Fruit fly (Drosophila melanogaster): ENCODE results near the gene Taf10b.

Gene Taf10b

dm6 chr2L:2751904-2752459 lies 15.7 kb downstream of the Taf10b start, which contains the start of gene Bacc (continued):
- TF ChIP-seq btn (GFP tag; optimal IDR thresholded peaks at IDR 0.05) (peak; percentile 76), Dad (GFP tag; optimal IDR thresholded peaks at IDR 0.05) (peak; percentile 75), Optix (GFP tag; IDR thresholded peaks at IDR 0.05) (no peak), CG8924 (tag; optimal IDR thresholded peaks at IDR 0.05) (peak; percentile 82), Oaz (GFP tag; IDR thresholded peaks at IDR 0.05) (no peak), CG4854 (GFP tag; optimal IDR thresholded peaks at IDR 0.05) (peak; percentile 77), dan (GFP tag; IDR thresholded peaks at IDR 0.05) (no peak), Trl (optimal IDR thresholded peaks at IDR 0.05) (no peak), Trl (GFP tag; optimal IDR thresholded peaks at IDR 0.05) (peak; percentile 86), CG2129 (GFP tag; IDR thresholded peaks at IDR 0.05; ENCODE audit: partially characterized antibody) (no peak), cad (GFP tag; optimal IDR thresholded peaks at IDR 0.05) (no peak), CG31388 (GFP tag; optimal IDR thresholded peaks at IDR 0.05) (peak; percentile 78), fd102C (GFP tag; optimal IDR thresholded peaks at IDR 0.05) (no peak), yki (optimal IDR thresholded peaks at IDR 0.05) (no peak), Ravus (GFP tag; IDR thresholded peaks at IDR 0.05) (no peak), CG8089 (GFP tag; optimal IDR thresholded peaks at IDR 0.05) (peak; percentile 89), Myb (GFP tag; optimal IDR thresholded peaks at IDR 0.05) (peak; percentile 83), Hsf (GFP tag; optimal IDR thresholded peaks at IDR 0.05) (peak; percentile 89), dmrt11E (tag; optimal IDR thresholded peaks at IDR 0.05) (peak; percentile 64), CG32767 (GFP tag; IDR thresholded peaks at IDR 0.05) (no peak), CG11696 (GFP tag; IDR thresholded peaks at IDR 0.05) (no peak), her (GFP tag; optimal IDR thresholded peaks at IDR 0.05) (peak; percentile 88), bigmax (GFP tag; optimal IDR thresholded peaks at IDR 0.05) (no peak), CG30403 (GFP tag; optimal IDR thresholded peaks at IDR 0.05) (peak; percentile 93), CG11085 (GFP tag; IDR thresholded peaks at IDR 0.05) (no peak), sr (GFP tag; IDR thresholded peaks at IDR 0.05) (no peak), CG2116 (GFP tag; optimal IDR thresholded peaks at IDR 0.05) (peak; percentile 33), BtbVII (GFP tag; optimal IDR thresholded peaks at IDR 0.05) (peak; percentile 93), hb (GFP tag; IDR thresholded peaks at IDR 0.05; ENCODE audit: partially characterized antibody) (no peak), usp (GFP tag; optimal IDR thresholded peaks at IDR 0.05) (no peak), sens (GFP tag) (peak; percentile 96), mirr (GFP tag; optimal IDR thresholded peaks at IDR 0.05) (peak; percentile 52), Mes4 (GFP tag; optimal IDR thresholded peaks at IDR 0.05) (peak; percentile 79), CG1647 (GFP tag; optimal IDR thresholded peaks at IDR 0.05) (peak; percentile 72), CG3281 (GFP tag; optimal IDR thresholded peaks at IDR 0.05) (peak; percentile 96), H2.0 (GFP tag; IDR thresholded peaks at IDR 0.05) (no peak), gfzf (GFP tag; optimal IDR thresholded peaks at IDR 0.05) (no peak), HmgZ (tag; optimal IDR thresholded peaks at IDR 0.05) (peak; percentile 62), CG9876 (GFP tag; optimal IDR thresholded peaks at IDR 0.05) (peak; percentile 79), CG14050 (GFP tag; IDR thresholded peaks at IDR 0.05) (no peak), NC2α (GFP tag; optimal IDR thresholded peaks at IDR 0.05) (peak; percentile 73), Spps (tag; optimal IDR thresholded peaks at IDR 0.05) (peak; percentile 48), CG6654 (GFP tag; optimal IDR thresholded peaks at IDR 0.05) (peak; percentile 67), dmrt99B (tag; optimal IDR thresholded peaks at IDR 0.05) (peak; percentile 90), CG3838 (GFP tag; optimal IDR thresholded peaks at IDR 0.05) (peak; percentile 64), CG4328 (GFP tag; optimal IDR thresholded peaks at IDR 0.05) (peak; percentile 83), CG11247 (GFP tag; IDR thresholded peaks at IDR 0.05) (no peak), CG7839 (tag; optimal IDR thresholded peaks at IDR 0.05) (peak; percentile 86), chn (GFP tag; optimal IDR thresholded peaks at IDR 0.05) (peak; percentile 58), jigr1 (GFP tag; IDR thresholded peaks at IDR 0.05) (no peak), CG6791 (GFP tag; IDR thresholded peaks at IDR 0.05; ENCODE audit: partially characterized antibody) (no peak), Lim3 (GFP tag; IDR thresholded peaks at IDR 0.05) (no peak), Abd-B (GFP tag; optimal IDR thresholded peaks at IDR 0.05) (peak; percentile 57)

All from whole organism, embryonic.